Fruit fly (Drosophila melanogaster): ENCODE results near the gene CG12983.

The CG12983 gene

dm6 chr3L:20923030-20923591 is 43.5 kb downstream of the CG12983 start (continued):
- TF ChIP-seq maf-S (GFP tag; optimal IDR thresholded peaks at IDR 0.05) (peak; percentile 15), Side (GFP tag; optimal IDR thresholded peaks at IDR 0.05) (no peak), CG3838 (GFP tag; optimal IDR thresholded peaks at IDR 0.05) (no peak), tup (GFP tag; optimal IDR thresholded peaks at IDR 0.05) (no peak), wek (GFP tag; optimal IDR thresholded peaks at IDR 0.05) (no peak), CG12769 (tag; optimal IDR thresholded peaks at IDR 0.05) (no peak), Doc2 (GFP tag; IDR thresholded peaks at IDR 0.05) (no peak), CG4854 (GFP tag; optimal IDR thresholded peaks at IDR 0.05) (no peak), CG31388 (GFP tag; optimal IDR thresholded peaks at IDR 0.05) (no peak), CG9437 (GFP tag; optimal IDR thresholded peaks at IDR 0.05) (no peak), ranshi (GFP tag; IDR thresholded peaks at IDR 0.05) (no peak), unpg (GFP tag; optimal IDR thresholded peaks at IDR 0.05) (peak; percentile 53), chif (GFP tag; optimal IDR thresholded peaks at IDR 0.05) (peak; percentile 53 to 76), CG34376 (GFP tag; optimal IDR thresholded peaks at IDR 0.05) (no peak), cas (GFP tag; IDR thresholded peaks at IDR 0.05) (no peak), al (GFP tag; IDR thresholded peaks at IDR 0.05) (no peak), Sry-β (GFP tag; optimal IDR thresholded peaks at IDR 0.05) (no peak), CG4282 (GFP tag; optimal IDR thresholded peaks at IDR 0.05) (no peak), Sox100B (GFP tag; optimal IDR thresholded peaks at IDR 0.05) (peak; percentile 23), Chrac-16 (GFP tag; optimal IDR thresholded peaks at IDR 0.05) (peak; percentile 61), sc (optimal IDR thresholded peaks at IDR 0.05) (no peak), sc (GFP tag; optimal IDR thresholded peaks at IDR 0.05) (peak; percentile 33), D19B (GFP tag; optimal IDR thresholded peaks at IDR 0.05) (peak; percentile 65), CG8924 (tag; optimal IDR thresholded peaks at IDR 0.05) (peak; percentile 56), HmgZ (tag; optimal IDR thresholded peaks at IDR 0.05) (no peak), yki (optimal IDR thresholded peaks at IDR 0.05) (no peak), Xbp1 (GFP tag; optimal IDR thresholded peaks at IDR 0.05) (peak; percentile 51), CG6175 (GFP tag; IDR thresholded peaks at IDR 0.05) (no peak), H2.0 (GFP tag; IDR thresholded peaks at IDR 0.05) (no peak), stc (GFP tag; IDR thresholded peaks at IDR 0.05) (no peak), Dip3 (GFP tag; optimal IDR thresholded peaks at IDR 0.05) (no peak), ssp (GFP tag; IDR thresholded peaks at IDR 0.05) (no peak), pzg (GFP tag; optimal IDR thresholded peaks at IDR 0.05) (no peak), Nf-YC (tag; optimal IDR thresholded peaks at IDR 0.05) (no peak), mirr (GFP tag; optimal IDR thresholded peaks at IDR 0.05) (no peak), fu2 (GFP tag; optimal IDR thresholded peaks at IDR 0.05) (no peak), lab (GFP tag; optimal IDR thresholded peaks at IDR 0.05) (peak; percentile 6), salm (tag; optimal IDR thresholded peaks at IDR 0.05) (no peak), CG12744 (GFP tag; optimal IDR thresholded peaks at IDR 0.05) (no peak), grn (GFP tag; optimal IDR thresholded peaks at IDR 0.05) (no peak), CG11560 (tag; IDR thresholded peaks at IDR 0.05) (no peak), Mes4 (GFP tag; optimal IDR thresholded peaks at IDR 0.05) (peak; percentile 45), Hsf (GFP tag; optimal IDR thresholded peaks at IDR 0.05) (peak; percentile 52), CG7839 (tag; optimal IDR thresholded peaks at IDR 0.05) (peak; percentile 54), dm (GFP tag; optimal IDR thresholded peaks at IDR 0.05) (no peak), CG10543 (GFP tag; optimal IDR thresholded peaks at IDR 0.05) (no peak), CG17912 (GFP tag; optimal IDR thresholded peaks at IDR 0.05) (no peak), Hmr (GFP tag; optimal IDR thresholded peaks at IDR 0.05) (no peak), CG31365 (tag; optimal IDR thresholded peaks at IDR 0.05) (no peak), ftz-f1 (GFP tag; optimal IDR thresholded peaks at IDR 0.05) (no peak), bigmax (GFP tag; optimal IDR thresholded peaks at IDR 0.05) (no peak), fru (optimal IDR thresholded peaks at IDR 0.05) (no peak), sisA (GFP tag; IDR thresholded peaks at IDR 0.05) (no peak)
